Worm (Caenorhabditis elegans): ENCODE results near the gene emc-2.
"Not testable (repeated sequence)": the region's sequence is repeated elsewhere in the genome, so short reads cannot be mapped to it uniquely, and the experiment has no call there.

DNA sequence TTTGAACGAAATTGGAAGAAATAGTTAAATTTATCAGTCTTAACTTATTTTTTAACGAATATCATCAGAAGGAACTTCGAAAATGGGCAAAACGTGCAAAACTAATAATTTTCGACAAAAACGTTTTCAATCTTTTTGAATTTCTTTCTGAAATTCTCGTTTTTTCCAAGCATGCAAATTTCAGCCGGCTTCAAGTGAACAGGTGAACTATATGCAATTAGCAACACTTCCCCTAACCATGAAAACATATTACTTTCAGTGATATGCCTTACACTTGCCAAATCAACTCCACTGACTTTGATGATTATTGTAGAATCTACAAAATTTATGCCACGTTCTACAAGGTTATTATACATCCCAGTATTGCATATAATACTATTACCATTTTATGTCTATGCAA, 27.6 kb downstream of the emc-2 start, which contains the start of gene srz-63:
- TF ChIP-seq lsy-2 (tag; optimal IDR thresholded peaks at IDR 0.05); unc-62 (GFP tag; optimal IDR thresholded peaks at IDR 0.05); ces-1 (GFP tag; optimal IDR thresholded peaks at IDR 0.05); lin-13 (tag; optimal IDR thresholded peaks at IDR 0.05); snpc-4 (tag; optimal IDR thresholded peaks at IDR 0.05); nhr-12 (tag; optimal IDR thresholded peaks at IDR 0.05); unc-39 (tag; optimal IDR thresholded peaks at IDR 0.05); pha-4 (tag; optimal IDR thresholded peaks at IDR 0.05); flh-1 (GFP tag; optimal IDR thresholded peaks at IDR 0.05); ztf-11 (tag; optimal IDR thresholded peaks at IDR 0.05); mab-5 (tag; optimal IDR thresholded peaks at IDR 0.05); elt-3 (tag; optimal IDR thresholded peaks at IDR 0.05); tbx-8 (GFP tag; optimal IDR thresholded peaks at IDR 0.05): not testable (repeated sequence)
